Worm (Caenorhabditis elegans) whole organism, young adult: ENCODE data around the gene ech-5.

Experiments used
- D2030.7 ChIP-seq: fragments of 200-800 bp; sonication (Bioruptor generic); IDR thresholded peaks from 2 replicates; pipeline ENCODE4 v1.3.6; 2022; ENCODE audit warnings: missing genetic modification reagents, missing genetic modification characterization, missing compliant biosample characterization
- F23B12.7 ChIP-seq: sonication (generic microtip); optimal IDR thresholded peaks from 2 replicates; lab custom pipeline; 2017; ENCODE audit warnings: missing genetic modification characterization, mild to moderate bottlenecking, missing compliant biosample characterization, antibody characterized with exemption, moderate library complexity; ENCODE audit not compliant: insufficient read depth
- F49E8.2 ChIP-seq: sonication (generic microtip); optimal IDR thresholded peaks from 3 replicates; lab custom pipeline; 2017; ENCODE audit warnings: missing genetic modification characterization, mild to moderate bottlenecking, missing compliant biosample characterization, antibody characterized with exemption, moderate library complexity; ENCODE audit not compliant: insufficient read depth
- F55B11.4 ChIP-seq: sonication (generic microtip); optimal IDR thresholded peaks from 2 replicates; lab custom pipeline; 2016; ENCODE audit warnings: missing compliant biosample characterization, missing genetic modification characterization, borderline replicate concordance; ENCODE audit not compliant: insufficient read depth
- K11D2.4 ChIP-seq: fragments of 200-800 bp; sonication (Bioruptor generic); IDR thresholded peaks from 2 replicates; pipeline ENCODE4 v1.3.6; 2022; ENCODE audit warnings: missing genetic modification reagents, missing genetic modification characterization, missing compliant biosample characterization
- ZK185.1 ChIP-seq: sonication (generic microtip); optimal IDR thresholded peaks from 2 replicates; lab custom pipeline; 2016; ENCODE audit warnings: mild to moderate bottlenecking, missing genetic modification characterization, missing compliant biosample characterization; ENCODE audit not compliant: poor library complexity, severe bottlenecking
- akir-1 ChIP-seq: fragments of 200-800 bp; sonication (Bioruptor generic); optimal IDR thresholded peaks from 2 replicates; lab custom pipeline; 2018; ENCODE audit warnings: mild to moderate bottlenecking, missing genetic modification characterization, moderate library complexity, missing compliant biosample characterization
- ama-1 ChIP-seq, 3 experiments: fragments of 150-350 bp in 1 of 3; sonication (generic microtip) in 2 of 3; optimal IDR thresholded peaks; 2 replicates each; lab custom pipeline; 2014 to 2018; ENCODE audit warnings: missing biosample characterization in 2 of 3, missing genetic modification characterization in 2 of 3, missing genetic modification reagents in 2 of 3
- cebp-1 ChIP-seq, 2 experiments: fragments of 200-800 bp in 1 of 2; sonication (Bioruptor generic) in 1 of 2; sonication (generic microtip) in 1 of 2; IDR thresholded peaks in 1 of 2; optimal IDR thresholded peaks in 1 of 2; 2 replicates each; pipeline versions ENCODE4 v1.3.6 to Lab custom; 2017 to 2022; ENCODE audit warnings: missing compliant biosample characterization in 2 of 2, missing genetic modification characterization in 2 of 2, mild to moderate bottlenecking in 1 of 2, missing genetic modification reagents in 1 of 2, moderate library complexity in 1 of 2
- ceh-40 ChIP-seq: fragments of 200-800 bp; sonication (Bioruptor generic); IDR thresholded peaks from 2 replicates; pipeline ENCODE4 v1.3.6; 2022; ENCODE audit warnings: missing genetic modification characterization, missing compliant biosample characterization
- dox-1 ChIP-seq: fragments of 200-800 bp; sonication (Bioruptor generic); IDR thresholded peaks from 2 replicates; pipeline ENCODE4 v1.3.6; 2022; ENCODE audit warnings: missing genetic modification reagents, missing genetic modification characterization, missing compliant biosample characterization
- dpff-1 ChIP-seq: sonication (generic microtip); optimal IDR thresholded peaks from 2 replicates; lab custom pipeline; 2017; ENCODE audit warnings: mild to moderate bottlenecking, missing genetic modification characterization, missing compliant biosample characterization
- egl-44 ChIP-seq: fragments of 200-800 bp; sonication (Bioruptor generic); IDR thresholded peaks from 2 replicates; pipeline ENCODE4 v1.3.6; 2022; ENCODE audit warnings: missing genetic modification reagents, missing genetic modification characterization, missing compliant biosample characterization
- egrh-3 ChIP-seq: fragments of 200-800 bp; sonication (Bioruptor generic); IDR thresholded peaks from 2 replicates; pipeline ENCODE4 v1.3.6; 2022; ENCODE audit warnings: missing genetic modification reagents, missing genetic modification characterization, missing compliant biosample characterization
- him-1 ChIP-seq: sonication (generic microtip); optimal IDR thresholded peaks from 2 replicates; lab custom pipeline; 2016; ENCODE audit warnings: missing genotype, missing genetic modification reagents, missing genetic modification characterization, missing compliant biosample characterization
- hlh-12 ChIP-seq: sonication (generic microtip); optimal IDR thresholded peaks from 2 replicates; lab custom pipeline; 2016; ENCODE audit warnings: missing genetic modification characterization, missing compliant biosample characterization
- hrde-1 ChIP-seq: sonication (generic microtip); optimal IDR thresholded peaks from 2 replicates; lab custom pipeline; 2016; ENCODE audit warnings: missing genetic modification characterization, mild to moderate bottlenecking, missing compliant biosample characterization, moderate library complexity, missing genotype, missing genetic modification reagents, borderline replicate concordance
- let-526 ChIP-seq: fragments of 200-800 bp; sonication (Bioruptor generic); IDR thresholded peaks from 2 replicates; pipeline ENCODE4 v1.3.6; 2022; ENCODE audit warnings: missing genetic modification reagents, missing genetic modification characterization, missing compliant biosample characterization
- lin-54 ChIP-seq: fragments of 200-800 bp; sonication (Bioruptor generic); optimal IDR thresholded peaks from 2 replicates; lab custom pipeline; 2018; ENCODE audit warnings: mild to moderate bottlenecking, missing genetic modification characterization, missing compliant biosample characterization
- lsl-1 ChIP-seq: fragments of 200-800 bp; sonication (Bioruptor generic); optimal IDR thresholded peaks from 2 replicates; lab custom pipeline; 2018; ENCODE audit warnings: mild to moderate bottlenecking, missing genetic modification characterization, moderate library complexity, missing compliant biosample characterization
- madf-6 ChIP-seq: fragments of 200-800 bp; sonication (Bioruptor generic); IDR thresholded peaks from 2 replicates; pipeline ENCODE4 v1.3.6; 2022; ENCODE audit warnings: missing genetic modification reagents, missing genetic modification characterization, missing compliant biosample characterization
- nfya-1 ChIP-seq: sonication (generic microtip); optimal IDR thresholded peaks from 2 replicates; lab custom pipeline; 2017; ENCODE audit warnings: antibody characterized with exemption, missing compliant biosample characterization, missing genetic modification characterization, borderline replicate concordance; ENCODE audit not compliant: insufficient read depth
- nhr-120 ChIP-seq: fragments of 200-800 bp; sonication (Bioruptor generic); IDR thresholded peaks from 2 replicates; pipeline ENCODE4 v1.3.6; 2022; ENCODE audit warnings: missing genetic modification characterization, missing compliant biosample characterization
- nhr-179 ChIP-seq: sonication (generic microtip); optimal IDR thresholded peaks from 2 replicates; lab custom pipeline; 2016; ENCODE audit warnings: mild to moderate bottlenecking, missing genetic modification characterization, missing compliant biosample characterization
- nhr-80 ChIP-seq: sonication (generic microtip); optimal IDR thresholded peaks from 2 replicates; lab custom pipeline; 2016; ENCODE audit warnings: missing genetic modification characterization, missing compliant biosample characterization
- rec-8 ChIP-seq, 2 experiments: sonication (generic microtip); optimal IDR thresholded peaks; 2 replicates each; lab custom pipeline; 2016; ENCODE audit warnings: mild to moderate bottlenecking in 2 of 2, missing genetic modification characterization in 2 of 2, missing genetic modification reagents in 2 of 2, missing genotype in 2 of 2, missing biosample characterization in 1 of 2, missing compliant biosample characterization in 1 of 2, moderate library complexity in 1 of 2
- repo-1 ChIP-seq: sonication (generic microtip); optimal IDR thresholded peaks from 2 replicates; lab custom pipeline; 2017; ENCODE audit warnings: mild to moderate bottlenecking, missing genetic modification characterization, missing compliant biosample characterization
- sdz-38 ChIP-seq: sonication (generic microtip); optimal IDR thresholded peaks from 2 replicates; lab custom pipeline; 2016; ENCODE audit warnings: missing genotype, missing genetic modification characterization, missing compliant biosample characterization
- snpc-1.3 ChIP-seq: sonication (generic microtip); optimal IDR thresholded peaks from 2 replicates; lab custom pipeline; 2017; ENCODE audit warnings: missing genetic modification characterization, mild to moderate bottlenecking, missing compliant biosample characterization, antibody characterized with exemption, moderate library complexity, missing genotype, missing genetic modification reagents; ENCODE audit not compliant: insufficient read depth
- snpc-3.4 ChIP-seq: sonication (generic microtip); optimal IDR thresholded peaks from 2 replicates; lab custom pipeline; 2017; ENCODE audit warnings: missing genetic modification characterization, mild to moderate bottlenecking, missing compliant biosample characterization, antibody characterized with exemption, moderate library complexity, missing genotype, missing genetic modification reagents
- snpc-4 ChIP-seq, 5 experiments: fragments of 150-350 bp in 1 of 5; sonication (generic microtip) in 4 of 5; optimal IDR thresholded peaks; 2 replicates each; lab custom pipeline; 2014 to 2018; ENCODE audit warnings: missing genetic modification characterization in 5 of 5, missing biosample characterization in 3 of 5, antibody characterized with exemption in 2 of 5, mild to moderate bottlenecking in 2 of 5, missing compliant biosample characterization in 2 of 5, missing genotype in 2 of 5, moderate library complexity in 2 of 5, missing genetic modification reagents in 1 of 5
- somi-1 ChIP-seq: fragments of 200-800 bp; sonication (Bioruptor generic); optimal IDR thresholded peaks from 2 replicates; lab custom pipeline; 2018; ENCODE audit warnings: mild to moderate bottlenecking, missing genetic modification characterization, missing compliant biosample characterization
- zim-3 ChIP-seq: sonication (generic microtip); optimal IDR thresholded peaks from 2 replicates; lab custom pipeline; 2017; ENCODE audit warnings: mild to moderate bottlenecking, missing genetic modification characterization, moderate library complexity, missing compliant biosample characterization
- ztf-3 ChIP-seq: fragments of 200-800 bp; sonication (Bioruptor generic); optimal IDR thresholded peaks from 2 replicates; lab custom pipeline; 2018; ENCODE audit warnings: mild to moderate bottlenecking, missing genetic modification characterization, missing compliant biosample characterization
- ztf-6 ChIP-seq: fragments of 200-800 bp; sonication (Bioruptor generic); IDR thresholded peaks from 2 replicates; pipeline ENCODE4 v1.3.6; 2022; ENCODE audit warnings: missing genetic modification reagents, missing genetic modification characterization, missing compliant biosample characterization

ech-5 gene

DNA sequence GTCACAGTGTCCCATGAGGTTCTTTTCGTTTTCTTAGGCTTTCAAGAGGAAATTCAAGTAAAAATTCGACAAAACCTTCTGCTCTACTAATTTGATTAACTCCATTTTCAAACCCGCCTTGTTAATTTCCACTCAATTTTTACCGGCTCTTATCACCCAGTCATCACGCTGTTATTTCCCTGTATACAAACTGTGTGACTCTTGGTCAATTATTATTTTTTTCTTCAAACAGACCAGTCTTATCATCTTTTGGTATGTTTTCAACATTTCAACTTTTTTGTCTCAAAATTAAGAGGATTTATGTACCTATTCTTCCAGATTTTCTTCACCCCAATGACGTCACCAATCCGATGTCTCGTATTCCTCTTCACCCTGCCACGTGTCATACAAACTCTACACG is 18.3 kb upstream of the ech-5 start, which contains the start of gene ugt-52:
TSS of gene ugt-52 (plus strand) at position 301 of the 400 bp plus-strand sequence.
- TF ChIP-seq nhr-80 (tag; lab: Kevin White, UChicago) (peak; percentile 30), K11D2.4 (GFP tag; lab: Robert Waterston, UW) (no peak)
- TF ChIP-seq, all 124 proteins: peak for 1

DNA sequence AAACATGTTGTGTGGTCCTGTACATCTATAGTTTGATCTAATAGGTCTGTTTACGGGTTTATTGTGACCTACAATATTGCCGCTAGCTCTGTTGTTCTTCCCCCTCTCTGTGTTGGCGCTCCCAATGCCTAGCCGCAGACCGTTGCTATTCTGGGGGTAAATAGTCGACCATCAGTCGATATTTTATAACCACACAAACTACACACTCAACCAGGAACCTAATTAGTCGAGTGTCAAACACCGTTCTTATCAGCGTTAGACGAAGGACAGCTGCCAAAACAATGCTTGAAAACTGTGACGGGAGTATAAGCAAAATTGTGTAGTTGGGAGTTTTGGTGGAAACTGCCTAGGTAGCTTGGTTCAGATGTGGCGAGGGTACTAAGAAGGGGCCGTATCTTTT is 14.4 kb upstream of the ech-5 start:
- TF ChIP-seq repo-1 (tag; lab: Kevin White, UChicago) (no peak), ztf-6 (GFP tag; lab: Robert Waterston, UW) (no peak), rec-8 (tag; optimal IDR thresholded peaks at IDR 0.05; lab: Kevin White, UChicago) (no peak), nhr-179 (tag; lab: Kevin White, UChicago) (no peak), snpc-4 (GFP tag; optimal IDR thresholded peaks at IDR 0.05; lab: Kevin White, UChicago) (no peak), snpc-4 (tag; optimal IDR thresholded peaks at IDR 0.05; lab: Kevin White, UChicago) (peak in 1 of 4 experiments; percentile 20), madf-6 (GFP tag; lab: Robert Waterston, UW) (peak; percentile 17; the same call in 1 of the 2 replicates), dpff-1 (tag; lab: Kevin White, UChicago) (no peak), dox-1 (GFP tag; lab: Robert Waterston, UW) (0 out of 2 replicates have a peak, but pooled peaks have one; percentile 9), nhr-80 (tag; lab: Kevin White, UChicago) (peak; percentile 70)
- TF ChIP-seq, all 124 proteins: peak for 4

DNA sequence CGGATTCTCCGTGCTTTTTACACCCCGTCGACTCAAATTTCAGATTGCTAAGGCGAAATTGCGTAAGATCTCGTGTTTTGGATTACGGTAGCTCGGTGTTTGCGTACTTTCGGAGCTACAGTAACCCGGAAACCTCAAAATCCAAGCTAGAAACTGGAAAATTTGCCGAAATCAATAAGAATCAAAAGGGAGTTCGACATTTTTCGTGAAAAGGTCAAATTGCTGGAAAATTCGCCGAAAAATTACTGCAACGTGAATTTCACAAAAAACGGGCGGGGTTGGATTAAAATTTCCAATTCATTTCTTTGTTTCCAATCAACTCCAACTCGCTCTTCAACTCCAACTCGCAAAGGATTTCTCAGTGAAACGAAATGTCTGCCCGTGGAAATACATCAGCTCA is 9.1 kb upstream of the ech-5 start, which contains the start of gene F56B3.6:
TSS of gene F56B3.6 (plus strand) at position 301 of the 400 bp plus-strand sequence.
- TF ChIP-seq cebp-1 (GFP tag; IDR thresholded peaks at IDR 0.05; lab: Robert Waterston, UW) (no peak), cebp-1 (tag; optimal IDR thresholded peaks at IDR 0.05; lab: Kevin White, UChicago) (no peak), nfya-1 (tag; lab: Kevin White, UChicago) (no peak), him-1 (tag; lab: Kevin White, UChicago) (no peak), ama-1 (optimal IDR thresholded peaks at IDR 0.05; lab: Kevin White, UChicago) (no peak), ama-1 (GFP tag; optimal IDR thresholded peaks at IDR 0.05; lab: Kevin White, UChicago) (no peak), somi-1 (GFP tag; lab: Kevin White, UChicago) (no peak), egl-44 (GFP tag; lab: Robert Waterston, UW) (no peak), egrh-3 (GFP tag; lab: Robert Waterston, UW) (no peak), zim-3 (tag; lab: Kevin White, UChicago) (no peak), hlh-12 (no peak), nhr-120 (no peak), let-526 (GFP tag; lab: Robert Waterston, UW) (no peak)

DNA sequence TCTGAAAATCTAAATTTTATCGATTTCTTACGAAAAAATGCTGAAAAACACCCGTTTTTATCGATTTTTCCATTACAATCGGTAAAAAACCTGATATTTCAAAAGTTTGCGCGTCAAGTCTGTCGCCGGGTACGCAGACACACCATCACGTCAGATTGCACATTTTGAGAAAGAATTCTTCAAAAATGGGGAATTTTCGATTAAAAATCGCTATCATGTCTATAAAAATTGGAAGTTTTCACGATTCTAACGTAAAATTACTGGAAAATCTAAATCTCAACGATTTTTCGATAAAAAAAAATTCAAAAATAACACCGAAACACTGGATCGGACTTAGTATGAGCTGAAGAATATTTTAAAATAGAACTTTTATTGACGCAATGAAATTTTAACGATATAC is 2.5 kb upstream of the ech-5 start, which contains the start of gene F56B3.4:
TSS of gene F56B3.4 (minus strand) at position 1 of the 400 bp plus-strand sequence.
- TF ChIP-seq hrde-1 (tag; lab: Kevin White, UChicago) (peak; percentile 15), akir-1 (GFP tag; lab: Kevin White, UChicago) (no peak), snpc-3.4 (tag; lab: Kevin White, UChicago) (peak; percentile 32), ztf-6 (GFP tag; lab: Robert Waterston, UW) (no peak), snpc-1.3 (tag; lab: Kevin White, UChicago) (peak; percentile 57), sdz-38 (tag; lab: Kevin White, UChicago) (no peak), snpc-4 (GFP tag; optimal IDR thresholded peaks at IDR 0.05; lab: Kevin White, UChicago) (peak; percentile 22), snpc-4 (tag; optimal IDR thresholded peaks at IDR 0.05; lab: Kevin White, UChicago) (no peak), F49E8.2 (no peak), ztf-3 (no peak), F23B12.7 (no peak), lin-54 (peak; percentile 8), F55B11.4 (tag; lab: Kevin White, UChicago) (no peak), D2030.7 (GFP tag; lab: Robert Waterston, UW) (peak; percentile 17; the same call in 1 of the 2 replicates), lsl-1 (GFP tag; lab: Kevin White, UChicago) (peak; percentile 16), ZK185.1 (tag; lab: Kevin White, UChicago) (no peak), madf-6 (GFP tag; lab: Robert Waterston, UW) (peak; percentile 43; the same call in 1 of the 2 replicates), ceh-40 (GFP tag; lab: Robert Waterston, UW) (no peak)
